Worm (Caenorhabditis elegans): ENCODE results near the gene F40A3.7.

Gene F40A3.7

ce11 chrV:7899761-7900160 lies at the start of gene F40A3.7:
TSS of gene F40A3.7 (minus strand) at chrV:7899861.
- TF ChIP-seq lir-3 (tag; optimal IDR thresholded peaks at IDR 0.05; ENCODE audit: poor library complexity) = no peak
- TF ChIP-seq blmp-1 (tag; optimal IDR thresholded peaks at IDR 0.05) = no peak

ce11 chrV:7946229-7946628 lies 46.6 kb upstream of the F40A3.7 start:
- peak; percentile 48 for TF ChIP-seq dsc-1 (tag; optimal IDR thresholded peaks at IDR 0.05)
- TF ChIP-seq C34B4.2 (tag; optimal IDR thresholded peaks at IDR 0.05) = no peak
- peak; percentile 14 for TF ChIP-seq fkh-8 (tag; optimal IDR thresholded peaks at IDR 0.05)
- TF ChIP-seq pag-3 (tag; optimal IDR thresholded peaks at IDR 0.05; ENCODE audit: borderline replicate concordance, insufficient read depth) = no peak

- TF ChIP-seq lin-13 (GFP tag; optimal IDR thresholded peaks at IDR 0.05) = no peak
- no peak for TF ChIP-seq C16A3.4 (tag; optimal IDR thresholded peaks at IDR 0.05)
- TF ChIP-seq nhr-28 (tag; optimal IDR thresholded peaks at IDR 0.05) = no peak
- no peak for TF ChIP-seq ztf-11 (tag; optimal IDR thresholded peaks at IDR 0.05)
- TF ChIP-seq nhr-84 (tag; optimal IDR thresholded peaks at IDR 0.05) = no peak
- TF ChIP-seq irx-1 (tag; optimal IDR thresholded peaks at IDR 0.05) = no peak
- TF ChIP-seq isw-1 (GFP tag; IDR thresholded peaks at IDR 0.05) = no peak
- no peak for TF ChIP-seq alr-1 (tag; optimal IDR thresholded peaks at IDR 0.05; ENCODE audit: borderline replicate concordance)
- TF ChIP-seq pag-3 (tag; optimal IDR thresholded peaks at IDR 0.05; ENCODE audit: borderline replicate concordance, insufficient read depth) = no peak
Measured at ce11 chrV:7943568-7943967, 43.9 kb upstream of the F40A3.7 start, which contains the start of gene Y97E10B.1. TSS of gene Y97E10B.1 (plus strand) at chrV:7943868.

DNA sequence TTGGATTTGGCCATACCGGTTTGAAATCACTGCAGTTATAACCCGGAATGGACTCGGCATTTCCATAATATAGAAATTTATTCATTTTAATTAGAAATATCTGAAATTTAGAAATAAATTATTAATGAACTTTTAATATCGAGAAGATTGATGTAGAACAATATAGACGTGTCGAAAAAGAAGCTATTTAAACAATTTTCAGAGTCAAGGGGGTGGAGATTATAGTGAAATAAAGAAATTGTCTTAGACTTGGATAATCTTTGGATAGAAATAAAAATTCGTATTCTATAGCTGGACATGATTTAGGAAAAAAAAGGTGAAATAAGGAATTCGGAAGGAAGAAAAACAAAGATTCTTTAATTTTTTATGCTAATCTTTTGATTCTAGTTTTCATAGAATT lies 40.6 kb upstream of the F40A3.7 start, which contains the start of gene srt-53:
srt-53 (minus strand) TSS at position 101 of the 400 bp plus-strand sequence.
- no peak for TF ChIP-seq ets-5 (GFP tag; IDR thresholded peaks at IDR 0.05)
- TF ChIP-seq ceh-88 (GFP tag; IDR thresholded peaks at IDR 0.05) = no peak
- TF ChIP-seq fkh-10 (GFP tag; optimal IDR thresholded peaks at IDR 0.05) = no peak
- TF ChIP-seq unc-30 (tag; optimal IDR thresholded peaks at IDR 0.05) = no peak
- TF ChIP-seq hlh-4 (tag; optimal IDR thresholded peaks at IDR 0.05) = no peak
- TF ChIP-seq nhr-19 (GFP tag; conservative IDR thresholded peaks at IDR 0.05) = no peak
- TF ChIP-seq nhr-47 (tag; optimal IDR thresholded peaks at IDR 0.05) = no peak
- TF ChIP-seq unc-62 (GFP tag; optimal IDR thresholded peaks at IDR 0.05) = no peak
- TF ChIP-seq tbx-2 (tag; optimal IDR thresholded peaks at IDR 0.05) = no peak
- TF ChIP-seq nhr-76 (tag; optimal IDR thresholded peaks at IDR 0.05) = no peak
- no peak for TF ChIP-seq ztf-11 (tag; optimal IDR thresholded peaks at IDR 0.05)
- TF ChIP-seq mep-1 (tag; optimal IDR thresholded peaks at IDR 0.05) = no peak
- no peak for TF ChIP-seq fkh-4 (tag; optimal IDR thresholded peaks at IDR 0.05; ENCODE audit: borderline replicate concordance)
- TF ChIP-seq nhr-20 (tag; optimal IDR thresholded peaks at IDR 0.05) = no peak
- no peak for TF ChIP-seq mef-2 (tag; optimal IDR thresholded peaks at IDR 0.05)
- no peak for TF ChIP-seq sup-37 (GFP tag; optimal IDR thresholded peaks at IDR 0.05)

- TF ChIP-seq ceh-8 (GFP tag; optimal IDR thresholded peaks at IDR 0.05) (no peak), hlh-17 (GFP tag; optimal IDR thresholded peaks at IDR 0.05; ENCODE audit: borderline replicate concordance) (no peak), hlh-4 (tag; optimal IDR thresholded peaks at IDR 0.05) (no peak), vab-15 (tag; optimal IDR thresholded peaks at IDR 0.05) (no peak), aha-1 (tag; optimal IDR thresholded peaks at IDR 0.05) (no peak), ztf-11 (tag; optimal IDR thresholded peaks at IDR 0.05) (no peak), C34B4.2 (tag; optimal IDR thresholded peaks at IDR 0.05) (no peak), ets-5 (GFP tag; IDR thresholded peaks at IDR 0.05) (no peak), ceh-63 (GFP tag; optimal IDR thresholded peaks at IDR 0.05) (no peak)
Measured at ce11 chrV:7937152-7937551, 37.5 kb upstream of the F40A3.7 start, which contains the start of gene srsx-3. TSS of gene srsx-3 (minus strand) at chrV:7937252.

All from whole organism, L1 larva.